Worm (Caenorhabditis elegans) whole organism, young adult: ENCODE results near the gene clk-2.

Experiments
- B0019.2 ChIP-seq: fragments of 200-800 bp; sonication (Bioruptor generic); conservative IDR thresholded peaks from 2 replicates; pipeline ENCODE4 v1.3.6; 2022; ENCODE audit warnings: missing genetic modification reagents, missing genetic modification characterization, missing compliant biosample characterization
- F39B2.1 ChIP-seq: fragments of 200-800 bp; sonication (Bioruptor generic); IDR thresholded peaks from 2 replicates; pipeline ENCODE4 v1.3.6; 2022; ENCODE audit warnings: missing genetic modification reagents, missing genetic modification characterization, missing compliant biosample characterization
- K12H6.12 ChIP-seq: fragments of 200-800 bp; sonication (Bioruptor generic); optimal IDR thresholded peaks from 2 replicates; lab custom pipeline; 2018; ENCODE audit warnings: mild to moderate bottlenecking, missing genetic modification characterization, missing compliant biosample characterization
- Y53F4B.3 ChIP-seq: fragments of 200-800 bp; sonication (Bioruptor generic); IDR thresholded peaks from 2 replicates; pipeline ENCODE4 v1.3.6; 2022; ENCODE audit warnings: missing genetic modification reagents, missing genetic modification characterization, missing compliant biosample characterization
- Y56A3A.18 ChIP-seq: fragments of 200-800 bp; sonication (Bioruptor generic); IDR thresholded peaks from 2 replicates; pipeline ENCODE4 v1.3.6; 2022; ENCODE audit warnings: missing genetic modification reagents, missing genetic modification characterization, missing compliant biosample characterization
- ZK185.1 ChIP-seq: sonication (generic microtip); optimal IDR thresholded peaks from 2 replicates; lab custom pipeline; 2016; ENCODE audit warnings: mild to moderate bottlenecking, missing genetic modification characterization, missing compliant biosample characterization; ENCODE audit not compliant: poor library complexity, severe bottlenecking
- attf-3 ChIP-seq: fragments of 200-800 bp; sonication (Bioruptor generic); conservative IDR thresholded peaks from 2 replicates; pipeline ENCODE4 v1.3.6; 2022; ENCODE audit warnings: missing genetic modification reagents, missing genetic modification characterization, missing compliant biosample characterization
- attf-6 ChIP-seq: fragments of 200-800 bp; sonication (Bioruptor generic); IDR thresholded peaks from 2 replicates; pipeline ENCODE4 v1.3.6; 2022; ENCODE audit warnings: missing genetic modification reagents, missing genetic modification characterization, missing compliant biosample characterization
- bed-1 ChIP-seq: fragments of 200-800 bp; sonication (Bioruptor generic); IDR thresholded peaks from 2 replicates; pipeline ENCODE4 v1.3.6; 2022; ENCODE audit warnings: missing genetic modification reagents, missing genetic modification characterization, missing compliant biosample characterization
- bed-2 ChIP-seq: fragments of 200-800 bp; sonication (Bioruptor generic); IDR thresholded peaks from 2 replicates; pipeline ENCODE4 v1.3.6; 2022; ENCODE audit warnings: missing genetic modification reagents, missing genetic modification characterization, missing compliant biosample characterization
- ceh-27 ChIP-seq: fragments of 200-800 bp; sonication (Bioruptor generic); optimal IDR thresholded peaks from 2 replicates; lab custom pipeline; 2018; ENCODE audit warnings: mild to moderate bottlenecking, missing genetic modification characterization, moderate library complexity, missing compliant biosample characterization
- ceh-40 ChIP-seq: fragments of 200-800 bp; sonication (Bioruptor generic); IDR thresholded peaks from 2 replicates; pipeline ENCODE4 v1.3.6; 2022; ENCODE audit warnings: missing genetic modification characterization, missing compliant biosample characterization
- ceh-79 ChIP-seq: sonication (generic microtip); optimal IDR thresholded peaks from 2 replicates; lab custom pipeline; 2017; ENCODE audit warnings: mild to moderate bottlenecking, missing genetic modification characterization, missing compliant biosample characterization
- dox-1 ChIP-seq: fragments of 200-800 bp; sonication (Bioruptor generic); IDR thresholded peaks from 2 replicates; pipeline ENCODE4 v1.3.6; 2022; ENCODE audit warnings: missing genetic modification reagents, missing genetic modification characterization, missing compliant biosample characterization
- egrh-3 ChIP-seq: fragments of 200-800 bp; sonication (Bioruptor generic); IDR thresholded peaks from 2 replicates; pipeline ENCODE4 v1.3.6; 2022; ENCODE audit warnings: missing genetic modification reagents, missing genetic modification characterization, missing compliant biosample characterization
- lag-1 ChIP-seq: fragments of 200-800 bp; sonication (Bioruptor generic); IDR thresholded peaks from 2 replicates; pipeline ENCODE4 v1.3.6; 2022; ENCODE audit warnings: missing genetic modification reagents, missing genetic modification characterization, missing compliant biosample characterization
- madf-10 ChIP-seq: sonication (generic microtip); optimal IDR thresholded peaks from 2 replicates; lab custom pipeline; 2016; ENCODE audit warnings: mild to moderate bottlenecking, missing genetic modification characterization, missing compliant biosample characterization
- madf-6 ChIP-seq: fragments of 200-800 bp; sonication (Bioruptor generic); IDR thresholded peaks from 2 replicates; pipeline ENCODE4 v1.3.6; 2022; ENCODE audit warnings: missing genetic modification reagents, missing genetic modification characterization, missing compliant biosample characterization
- nfyb-1 ChIP-seq: fragments of 200-800 bp; sonication (Bioruptor generic); IDR thresholded peaks from 2 replicates; pipeline ENCODE4 v1.3.6; 2022; ENCODE audit warnings: missing genetic modification reagents, missing genetic modification characterization, missing compliant biosample characterization
- nhr-90 ChIP-seq: sonication (generic microtip); optimal IDR thresholded peaks from 2 replicates; lab custom pipeline; 2016; ENCODE audit warnings: missing genotype, mild to moderate bottlenecking, missing genetic modification characterization, missing compliant biosample characterization
- pha-4 ChIP-seq: fragments of 150-350 bp; sonication (generic microtip); optimal IDR thresholded peaks from 2 replicates; lab custom pipeline; 2014; ENCODE audit warnings: missing biosample characterization, missing genetic modification reagents, missing genetic modification characterization
- rcor-1 ChIP-seq: fragments of 200-800 bp; sonication (Bioruptor generic); IDR thresholded peaks from 2 replicates; pipeline ENCODE4 v1.3.6; 2022; ENCODE audit warnings: missing genetic modification reagents, missing genetic modification characterization, missing compliant biosample characterization
- repo-1 ChIP-seq: sonication (generic microtip); optimal IDR thresholded peaks from 2 replicates; lab custom pipeline; 2017; ENCODE audit warnings: mild to moderate bottlenecking, missing genetic modification characterization, missing compliant biosample characterization
- sdz-38 ChIP-seq: sonication (generic microtip); optimal IDR thresholded peaks from 2 replicates; lab custom pipeline; 2016; ENCODE audit warnings: missing genotype, missing genetic modification characterization, missing compliant biosample characterization
- sea-2 ChIP-seq: fragments of 200-800 bp; sonication (Bioruptor generic); IDR thresholded peaks from 2 replicates; pipeline ENCODE4 v1.3.6; 2022; ENCODE audit warnings: missing genetic modification characterization, missing compliant biosample characterization
- snpc-4 ChIP-seq, 5 experiments: fragments of 150-350 bp in 1 of 5; sonication (generic microtip) in 4 of 5; optimal IDR thresholded peaks; 2 replicates each; lab custom pipeline; 2014 to 2018; ENCODE audit warnings: missing genetic modification characterization in 5 of 5, missing biosample characterization in 3 of 5, antibody characterized with exemption in 2 of 5, mild to moderate bottlenecking in 2 of 5, missing compliant biosample characterization in 2 of 5, missing genotype in 2 of 5, moderate library complexity in 2 of 5, missing genetic modification reagents in 1 of 5
- tbx-9 ChIP-seq: sonication (generic microtip); optimal IDR thresholded peaks from 2 replicates; lab custom pipeline; 2016; ENCODE audit warnings: borderline replicate concordance, missing genetic modification characterization, inconsistent platforms, missing compliant biosample characterization
- unc-62 ChIP-seq: fragments of 150-350 bp; optimal IDR thresholded peaks from 2 replicates; lab custom pipeline; 2014; ENCODE audit warnings: missing biosample characterization, missing genetic modification reagents, missing genetic modification characterization
- ztf-26 ChIP-seq: sonication (generic microtip); optimal IDR thresholded peaks from 2 replicates; lab custom pipeline; 2017; ENCODE audit warnings: missing genetic modification characterization, missing compliant biosample characterization
- ztf-6 ChIP-seq: fragments of 200-800 bp; sonication (Bioruptor generic); IDR thresholded peaks from 2 replicates; pipeline ENCODE4 v1.3.6; 2022; ENCODE audit warnings: missing genetic modification reagents, missing genetic modification characterization, missing compliant biosample characterization

The clk-2 gene

ce11 chrIII:7555360-7555759, 37.0 kb upstream of the clk-2 start, which contains the start of gene ceh-13:
Gene ceh-13, plus strand, starts transcription at chrIII:7555660.
- no peak for TF ChIP-seq unc-62
- no peak for TF ChIP-seq F39B2.1 (GFP tag; lab: Robert Waterston, UW)
- TF ChIP-seq attf-3, result no peak
- no peak for TF ChIP-seq Y53F4B.3 (GFP tag; lab: Robert Waterston, UW)
- no peak for TF ChIP-seq egrh-3 (GFP tag; lab: Robert Waterston, UW)
- TF ChIP-seq sdz-38, result no peak
- no peak for TF ChIP-seq nhr-90 (tag; lab: Kevin White, UChicago)
- TF ChIP-seq madf-6, result no peak
- no peak for TF ChIP-seq ztf-26 (tag; lab: Kevin White, UChicago)
- no peak for TF ChIP-seq tbx-9 (tag; lab: Kevin White, UChicago)
- TF ChIP-seq attf-6 (GFP tag; lab: Robert Waterston, UW), result no peak
- TF ChIP-seq madf-10 (tag; lab: Kevin White, UChicago), result no peak
- TF ChIP-seq bed-2 (GFP tag; lab: Robert Waterston, UW), result no peak
- TF ChIP-seq ceh-27 (GFP tag; lab: Kevin White, UChicago), result no peak
- TF ChIP-seq repo-1 (tag; lab: Kevin White, UChicago), result no peak

ce11 chrIII:7554697-7555145, 36.4 kb upstream of the clk-2 start:
- TF ChIP-seq Y56A3A.18 (GFP tag; lab: Robert Waterston, UW) (no peak), nfyb-1 (peak; percentile 84)

ce11 chrIII:7553693-7554226, 35.4 kb upstream of the clk-2 start:
- no peak for TF ChIP-seq snpc-4 (GFP tag; optimal IDR thresholded peaks at IDR 0.05; lab: Kevin White, UChicago)
- no peak for TF ChIP-seq snpc-4 (tag; optimal IDR thresholded peaks at IDR 0.05; lab: Kevin White, UChicago)
- TF ChIP-seq B0019.2 (GFP tag; lab: Robert Waterston, UW), result no peak
- TF ChIP-seq tbx-9 (tag; lab: Kevin White, UChicago), result no peak
- no peak for TF ChIP-seq dox-1 (GFP tag; lab: Robert Waterston, UW)
- TF ChIP-seq rcor-1 (GFP tag; lab: Robert Waterston, UW), result no peak
- TF ChIP-seq sea-2 (GFP tag; lab: Robert Waterston, UW), result no peak
- no peak for TF ChIP-seq ZK185.1 (tag; lab: Kevin White, UChicago)
- TF ChIP-seq pha-4, result no peak
- no peak for TF ChIP-seq ceh-79 (tag; lab: Kevin White, UChicago)
- TF ChIP-seq ceh-40 (GFP tag; lab: Robert Waterston, UW), result no peak

ce11 chrIII:7552859-7553258, 34.5 kb upstream of the clk-2 start:
- TF ChIP-seq ztf-6, result no peak

- no peak for TF ChIP-seq lag-1 (GFP tag; lab: Robert Waterston, UW)
- TF ChIP-seq unc-62, result peak; percentile 18
Measured at ce11 chrIII:7550979-7551378, 32.7 kb upstream of the clk-2 start.

ce11 chrIII:7548963-7549362, 30.6 kb upstream of the clk-2 start:
- no peak for TF ChIP-seq bed-1 (GFP tag; lab: Robert Waterston, UW)
- peak; percentile 9 for TF ChIP-seq K12H6.12
